Worm (Caenorhabditis elegans) whole organism, mixed stage, embryonic: ENCODE measurements around the gene daf-28.
A peak's percentile ranks its signal among the peaks of the same experiment; 100 is the strongest.

Experiments
- M03D4.4 ChIP-seq: sonication (generic microtip); optimal IDR thresholded peaks from 2 replicates; lab custom pipeline; 2017; ENCODE audit warnings: mild to moderate bottlenecking, missing genetic modification characterization, missing compliant biosample characterization
- bed-3 ChIP-seq: fragments of 200-800 bp; sonication (Bioruptor generic); optimal IDR thresholded peaks from 3 replicates; lab custom pipeline; 2018; ENCODE audit warnings: mild to moderate bottlenecking, missing genetic modification characterization, moderate library complexity, missing compliant biosample characterization
- blmp-1 ChIP-seq: fragments of 150-350 bp; optimal IDR thresholded peaks from 2 replicates; lab custom pipeline; 2014; ENCODE audit warnings: missing biosample characterization, missing genetic modification characterization
- ceh-43 ChIP-seq: fragments of 200-800 bp; sonication (Bioruptor generic); optimal IDR thresholded peaks from 2 replicates; lab custom pipeline; 2018; ENCODE audit warnings: mild to moderate bottlenecking, missing genetic modification characterization, moderate library complexity, missing compliant biosample characterization
- ceh-83 ChIP-seq: fragments of 200-800 bp; sonication (Bioruptor generic); optimal IDR thresholded peaks from 2 replicates; lab custom pipeline; 2018; ENCODE audit warnings: mild to moderate bottlenecking, missing genetic modification characterization, missing compliant biosample characterization
- cnd-1 ChIP-seq: fragments of 200-800 bp; sonication (Bioruptor generic); optimal IDR thresholded peaks from 2 replicates; lab custom pipeline; 2018; ENCODE audit warnings: mild to moderate bottlenecking, missing genetic modification characterization, missing compliant biosample characterization
- drap-1 ChIP-seq: fragments of 200-800 bp; sonication (Bioruptor generic); optimal IDR thresholded peaks from 3 replicates; lab custom pipeline; 2018; ENCODE audit warnings: mild to moderate bottlenecking, missing genetic modification characterization, missing compliant biosample characterization
- elt-1 ChIP-seq: sonication (generic microtip); optimal IDR thresholded peaks from 2 replicates; lab custom pipeline; 2017; ENCODE audit warnings: missing genetic modification characterization, mild to moderate bottlenecking, missing compliant biosample characterization, antibody characterized with exemption, moderate library complexity, borderline replicate concordance; ENCODE audit not compliant: insufficient read depth
- elt-3 ChIP-seq: fragments of 150-350 bp; optimal IDR thresholded peaks from 2 replicates; lab custom pipeline; 2014; ENCODE audit warnings: missing biosample characterization, missing genetic modification characterization
- flh-1 ChIP-seq: fragments of 200-800 bp; sonication (Bioruptor generic); optimal IDR thresholded peaks from 2 replicates; lab custom pipeline; 2018; ENCODE audit warnings: mild to moderate bottlenecking, missing genetic modification characterization, moderate library complexity, missing compliant biosample characterization
- ham-2 ChIP-seq: fragments of 200-800 bp; sonication (Bioruptor generic); optimal IDR thresholded peaks from 2 replicates; lab custom pipeline; 2018; ENCODE audit warnings: mild to moderate bottlenecking, missing genetic modification characterization, missing compliant biosample characterization
- lin-13 ChIP-seq: fragments of 150-350 bp; optimal IDR thresholded peaks from 2 replicates; lab custom pipeline; 2014; ENCODE audit warnings: missing biosample characterization, missing genetic modification characterization
- lin-32 ChIP-seq: fragments of 200-800 bp; sonication (Bioruptor generic); optimal IDR thresholded peaks from 2 replicates; lab custom pipeline; 2018; ENCODE audit warnings: mild to moderate bottlenecking, missing genetic modification characterization, missing compliant biosample characterization
- lsy-2 ChIP-seq: fragments of 150-350 bp; optimal IDR thresholded peaks from 2 replicates; lab custom pipeline; 2014; ENCODE audit warnings: missing biosample characterization, missing genetic modification characterization
- mab-5 ChIP-seq: fragments of 150-350 bp; optimal IDR thresholded peaks from 2 replicates; lab custom pipeline; 2014; ENCODE audit warnings: missing biosample characterization, missing genetic modification characterization
- mep-1 ChIP-seq: fragments of 150-350 bp; optimal IDR thresholded peaks from 2 replicates; lab custom pipeline; 2017; ENCODE audit warnings: missing biosample characterization, missing genetic modification reagents, missing genetic modification characterization, inconsistent platforms
- mls-2 ChIP-seq: sonication (generic microtip); optimal IDR thresholded peaks from 2 replicates; lab custom pipeline; 2016; ENCODE audit warnings: mild to moderate bottlenecking, missing genetic modification characterization, moderate library complexity, missing compliant biosample characterization
- nhr-2 ChIP-seq: fragments of 150-350 bp; optimal IDR thresholded peaks from 2 replicates; lab custom pipeline; 2014; ENCODE audit warnings: missing biosample characterization, missing genetic modification characterization
- nhr-237 ChIP-seq: fragments of 150-350 bp; optimal IDR thresholded peaks from 2 replicates; lab custom pipeline; 2014; ENCODE audit warnings: missing biosample characterization, missing genetic modification characterization
- nhr-28 ChIP-seq: fragments of 150-350 bp; optimal IDR thresholded peaks from 2 replicates; lab custom pipeline; 2014; ENCODE audit warnings: missing biosample characterization, missing genetic modification characterization
- nhr-76 ChIP-seq: sonication (generic microtip); optimal IDR thresholded peaks from 2 replicates; lab custom pipeline; 2017; ENCODE audit warnings: missing biosample characterization, missing genetic modification characterization
- pha-4 ChIP-seq: fragments of 150-350 bp; optimal IDR thresholded peaks from 2 replicates; lab custom pipeline; 2018; ENCODE audit warnings: missing biosample characterization, missing genetic modification reagents, missing genetic modification characterization
- sem-2 ChIP-seq: fragments of 200-800 bp; sonication (Bioruptor generic); optimal IDR thresholded peaks from 2 replicates; lab custom pipeline; 2018; ENCODE audit warnings: mild to moderate bottlenecking, missing genetic modification characterization, missing compliant biosample characterization
- snpc-4 ChIP-seq: fragments of 150-350 bp; optimal IDR thresholded peaks from 2 replicates; lab custom pipeline; 2014; ENCODE audit warnings: missing biosample characterization, missing genetic modification characterization
- sptf-1 ChIP-seq: sonication (generic microtip); optimal IDR thresholded peaks from 2 replicates; lab custom pipeline; 2017; ENCODE audit warnings: mild to moderate bottlenecking, missing genetic modification characterization, moderate library complexity, missing compliant biosample characterization
- tbx-8 ChIP-seq: fragments of 200-800 bp; sonication (Bioruptor generic); optimal IDR thresholded peaks from 2 replicates; lab custom pipeline; 2018; ENCODE audit warnings: mild to moderate bottlenecking, missing genetic modification characterization, moderate library complexity, missing compliant biosample characterization
- unc-120 ChIP-seq: sonication (generic microtip); optimal IDR thresholded peaks from 2 replicates; lab custom pipeline; 2017; ENCODE audit warnings: missing genetic modification characterization, missing compliant biosample characterization; ENCODE audit not compliant: poor library complexity, severe bottlenecking
- unc-39 ChIP-seq: fragments of 150-350 bp; optimal IDR thresholded peaks from 2 replicates; lab custom pipeline; 2014; ENCODE audit warnings: missing biosample characterization, missing genetic modification characterization
- unc-62 ChIP-seq: fragments of 150-350 bp; optimal IDR thresholded peaks from 2 replicates; lab custom pipeline; 2014; ENCODE audit warnings: missing biosample characterization, missing genetic modification reagents, missing genetic modification characterization
- zip-8 ChIP-seq: fragments of 150-350 bp; optimal IDR thresholded peaks from 2 replicates; lab custom pipeline; 2014; ENCODE audit warnings: missing biosample characterization, missing genetic modification characterization
- ztf-11 ChIP-seq: fragments of 150-350 bp; optimal IDR thresholded peaks from 2 replicates; lab custom pipeline; 2014; ENCODE audit warnings: missing biosample characterization, missing genetic modification characterization

Gene daf-28

ce11 chrV:19822093-19822492, 7.2 kb downstream of the daf-28 start, which contains the start of gene Y116F11B.17:
Gene Y116F11B.17 (minus strand): TSS chrV:19822193.
- TF ChIP-seq pha-4 (tag; lab: Kevin White, UChicago) (no peak), ham-2 (no peak), unc-39 (tag; lab: Kevin White, UChicago) (no peak)

- TF ChIP-seq nhr-28 (tag; lab: Kevin White, UChicago) = no peak
- TF ChIP-seq nhr-2 (tag; lab: Kevin White, UChicago) = no peak
- no peak for TF ChIP-seq mab-5 (tag; lab: Kevin White, UChicago)
- no peak for TF ChIP-seq sptf-1 (tag; lab: Kevin White, UChicago)
- no peak for TF ChIP-seq ham-2
- TF ChIP-seq nhr-76 (tag; lab: Kevin White, UChicago) = no peak
- no peak for TF ChIP-seq mep-1 (tag; lab: Kevin White, UChicago)
- TF ChIP-seq blmp-1 = no peak
- TF ChIP-seq unc-120 = no peak
- no peak for TF ChIP-seq ceh-83 (GFP tag; lab: Kevin White, UChicago)
- no peak for TF ChIP-seq drap-1 (GFP tag; lab: Kevin White, UChicago)
- TF ChIP-seq cnd-1 (tag; lab: Kevin White, UChicago) = no peak
- no peak for TF ChIP-seq lin-32 (GFP tag; lab: Kevin White, UChicago)
- TF ChIP-seq unc-62 (GFP tag; lab: Kevin White, UChicago) = no peak
- no peak for TF ChIP-seq snpc-4
- no peak for TF ChIP-seq lin-13
- no peak for TF ChIP-seq mls-2
- TF ChIP-seq unc-39 (tag; lab: Kevin White, UChicago) = no peak
Observed at ce11 chrV:19827481-19827880, 12.5 kb downstream of the daf-28 start.

DNA sequence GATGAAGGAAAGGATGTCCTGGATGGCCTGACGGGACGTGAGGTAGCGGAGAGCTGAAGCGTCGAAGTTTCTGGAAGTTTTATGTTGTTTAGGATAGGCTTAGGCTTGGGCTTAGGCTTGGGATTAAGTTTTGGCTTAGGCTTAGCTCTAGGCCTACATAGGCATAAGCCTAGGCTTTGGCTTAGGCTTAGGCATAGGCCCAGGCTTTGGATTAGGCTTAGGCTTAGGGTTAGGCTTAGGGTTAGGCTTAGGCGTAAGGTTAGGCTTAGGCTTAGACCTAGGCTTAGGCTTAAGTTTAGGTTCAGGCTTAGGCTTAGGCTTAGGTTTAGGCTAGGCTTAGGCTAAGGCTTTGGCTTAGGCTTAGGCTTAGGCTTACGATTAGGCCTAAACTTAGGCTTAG, 14.3 kb downstream of the daf-28 start:
- TF ChIP-seq mab-5 (tag; lab: Kevin White, UChicago) = no peak
- TF ChIP-seq flh-1 (GFP tag; lab: Kevin White, UChicago) = no peak
- TF ChIP-seq ztf-11 (tag; lab: Kevin White, UChicago) = no peak
- TF ChIP-seq lin-13 = no peak
- no peak for TF ChIP-seq ceh-43 (GFP tag; lab: Kevin White, UChicago)
- no peak for TF ChIP-seq mls-2
- peak; percentile 35 for TF ChIP-seq ham-2
- no peak for TF ChIP-seq elt-3 (tag; lab: Kevin White, UChicago)

- TF ChIP-seq unc-39 (tag; lab: Kevin White, UChicago) (no peak), lsy-2 (tag; lab: Kevin White, UChicago) (no peak), drap-1 (GFP tag; lab: Kevin White, UChicago) (no peak)
Observed at ce11 chrV:19830815-19831214, 15.9 kb downstream of the daf-28 start, which contains the start of gene pcp-4. Gene pcp-4 (minus strand): TSS chrV:19831011.

ce11 chrV:19831588-19831987, 16.7 kb downstream of the daf-28 start:
- no peak for TF ChIP-seq nhr-28 (tag; lab: Kevin White, UChicago)
- no peak for TF ChIP-seq tbx-8 (GFP tag; lab: Kevin White, UChicago)
- no peak for TF ChIP-seq nhr-76 (tag; lab: Kevin White, UChicago)
- TF ChIP-seq M03D4.4 (tag; lab: Kevin White, UChicago) = no peak
- TF ChIP-seq nhr-237 = no peak
- TF ChIP-seq elt-1 (tag; lab: Kevin White, UChicago) = no peak
- TF ChIP-seq mls-2 = no peak
- no peak for TF ChIP-seq unc-120
- no peak for TF ChIP-seq elt-3 (tag; lab: Kevin White, UChicago)
- no peak for TF ChIP-seq lsy-2 (tag; lab: Kevin White, UChicago)
- no peak for TF ChIP-seq sem-2
- TF ChIP-seq snpc-4 = no peak
- no peak for TF ChIP-seq bed-3 (GFP tag; lab: Kevin White, UChicago)
- TF ChIP-seq mep-1 (tag; lab: Kevin White, UChicago) = no peak
- TF ChIP-seq cnd-1 (tag; lab: Kevin White, UChicago) = no peak
- no peak for TF ChIP-seq ztf-11 (tag; lab: Kevin White, UChicago)
- TF ChIP-seq drap-1 (GFP tag; lab: Kevin White, UChicago) = no peak

DNA sequence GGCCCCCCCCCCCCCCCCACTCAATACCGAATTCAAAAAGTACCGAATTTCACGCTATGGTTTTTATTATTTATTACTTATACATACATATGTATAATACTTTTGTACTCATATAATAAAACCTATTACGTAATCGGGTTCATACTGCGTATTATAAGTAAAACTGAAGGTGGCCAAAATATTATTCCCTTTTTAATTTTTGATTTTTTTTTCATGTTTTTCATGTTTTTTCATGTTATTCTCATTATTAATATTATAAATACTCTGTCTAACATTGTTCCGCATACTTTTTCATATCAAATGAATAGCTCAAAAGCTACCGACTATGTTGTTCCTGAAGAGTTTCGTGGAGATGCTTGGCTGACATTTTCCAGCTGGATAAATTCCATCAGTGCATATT, 21.2 kb downstream of the daf-28 start, which contains the start of gene srw-38:
Gene srw-38, plus strand, starts transcription at position 301 of the 400 bp plus-strand sequence.
- TF ChIP-seq elt-1 (tag; lab: Kevin White, UChicago) = no peak
- TF ChIP-seq nhr-28 (tag; lab: Kevin White, UChicago) = no peak
- TF ChIP-seq zip-8 = peak; percentile 52
